Fruit fly (Drosophila melanogaster) whole organism, embryonic: Measurements from ENCODE around the gene CG5861.

Experiments used
- Ada2b ChIP-seq: fragments of 200-800 bp; sonication (Bioruptor generic); IDR thresholded peaks from 2 replicates; pipeline ENCODE4 v1.3.6; 2022; ENCODE audit warnings: missing biosample characterization, missing genetic modification characterization
- Asciz ChIP-seq: fragments of 200-800 bp; sonication (Bioruptor generic); optimal IDR thresholded peaks from 2 replicates; lab custom pipeline; 2017; ENCODE audit warnings: missing biosample characterization, mild to moderate bottlenecking, missing genetic modification characterization, missing genetic modification reagents
- Atf3 ChIP-seq: fragments of 200-800 bp; sonication (Bioruptor generic); optimal IDR thresholded peaks from 3 replicates; lab custom pipeline; 2016; ENCODE audit warnings: missing biosample characterization, missing genetic modification characterization
- Bdp1 ChIP-seq: fragments of 200-800 bp; sonication (Bioruptor generic); optimal IDR thresholded peaks from 3 replicates; lab custom pipeline; 2016; ENCODE audit warnings: missing biosample characterization, missing genetic modification characterization
- Bteb2 ChIP-seq: fragments of 200-800 bp; sonication (Bioruptor generic); optimal IDR thresholded peaks from 2 replicates; lab custom pipeline; 2016; ENCODE audit warnings: missing biosample characterization, missing genetic modification characterization
- CG10543 ChIP-seq: fragments of 200-800 bp; sonication (Bioruptor generic); optimal IDR thresholded peaks from 3 replicates; lab custom pipeline; 2017; ENCODE audit warnings: missing biosample characterization, mild to moderate bottlenecking, missing genetic modification characterization, moderate library complexity
- CG12155 ChIP-seq: fragments of 200-800 bp; sonication (Bioruptor generic); optimal IDR thresholded peaks from 3 replicates; lab custom pipeline; 2016; ENCODE audit warnings: missing biosample characterization, missing genetic modification characterization
- CG12219 ChIP-seq: fragments of 200-800 bp; sonication (Bioruptor generic); optimal IDR thresholded peaks from 3 replicates; lab custom pipeline; 2018; ENCODE audit warnings: missing biosample characterization, mild to moderate bottlenecking, missing genetic modification characterization
- CG13123 ChIP-seq: fragments of 200-800 bp; sonication (Bioruptor generic); optimal IDR thresholded peaks from 2 replicates; lab custom pipeline; 2016; ENCODE audit warnings: missing biosample characterization, missing genetic modification characterization
- CG15011 ChIP-seq: fragments of 200-800 bp; sonication (Bioruptor generic); optimal IDR thresholded peaks from 3 replicates; lab custom pipeline; 2018; ENCODE audit warnings: missing biosample characterization, mild to moderate bottlenecking, missing genetic modification characterization
- CG15696 ChIP-seq: fragments of 200-800 bp; sonication (Bioruptor generic); optimal IDR thresholded peaks from 2 replicates; lab custom pipeline; 2019; ENCODE audit warnings: missing biosample characterization, mild to moderate bottlenecking, missing genetic modification characterization, moderate library complexity
- CG16815 ChIP-seq: fragments of 200-800 bp; sonication (Bioruptor generic); optimal IDR thresholded peaks from 3 replicates; lab custom pipeline; 2017; ENCODE audit warnings: missing biosample characterization, mild to moderate bottlenecking, missing genetic modification characterization
- CG17328 ChIP-seq: fragments of 200-800 bp; sonication (Bioruptor generic); IDR thresholded peaks from 2 replicates; pipeline ENCODE4 v1.3.6; 2022; ENCODE audit warnings: missing biosample characterization, missing genetic modification characterization
- CG17385 ChIP-seq: fragments of 200-800 bp; sonication (Bioruptor generic); optimal IDR thresholded peaks from 3 replicates; lab custom pipeline; 2018; ENCODE audit warnings: missing biosample characterization, mild to moderate bottlenecking, missing genetic modification characterization
- CG18619 ChIP-seq: fragments of 200-800 bp; sonication (Bioruptor generic); optimal IDR thresholded peaks from 3 replicates; lab custom pipeline; 2017; ENCODE audit warnings: missing biosample characterization, mild to moderate bottlenecking, missing genetic modification characterization
- CG2678 ChIP-seq: fragments of 200-800 bp; sonication (Bioruptor generic); optimal IDR thresholded peaks from 3 replicates; lab custom pipeline; 2019; ENCODE audit warnings: missing biosample characterization, mild to moderate bottlenecking, missing genetic modification characterization, moderate library complexity
- CG3995 ChIP-seq: fragments of 200-800 bp; sonication (Bioruptor generic); optimal IDR thresholded peaks from 3 replicates; lab custom pipeline; 2016; ENCODE audit warnings: missing biosample characterization, missing genetic modification characterization
- CG7357 ChIP-seq: fragments of 200-800 bp; sonication (Bioruptor generic); IDR thresholded peaks from 3 replicates; pipeline ENCODE4 v1.3.6; 2022; ENCODE audit warnings: missing biosample characterization, missing genetic modification characterization
- CG9727 ChIP-seq: fragments of 200-800 bp; sonication (Bioruptor generic); optimal IDR thresholded peaks from 3 replicates; lab custom pipeline; 2017; ENCODE audit warnings: missing biosample characterization, mild to moderate bottlenecking, missing genetic modification characterization
- CHES-1-like ChIP-seq: fragments of 200-800 bp; sonication (Bioruptor generic); optimal IDR thresholded peaks from 2 replicates; lab custom pipeline; 2016; ENCODE audit warnings: missing biosample characterization, missing genetic modification characterization
- CoRest ChIP-seq: fragments of 200-800 bp; sonication (Bioruptor generic); optimal IDR thresholded peaks from 3 replicates; lab custom pipeline; 2018; ENCODE audit warnings: missing biosample characterization, mild to moderate bottlenecking, missing genetic modification characterization, moderate library complexity
- Fer3 ChIP-seq: fragments of 200-800 bp; sonication (Bioruptor generic); optimal IDR thresholded peaks from 2 replicates; lab custom pipeline; 2018; ENCODE audit warnings: missing biosample characterization, mild to moderate bottlenecking, missing genetic modification characterization, moderate library complexity
- Hsf ChIP-seq: fragments of 200-800 bp; sonication (Bioruptor generic); optimal IDR thresholded peaks from 3 replicates; lab custom pipeline; 2016; ENCODE audit warnings: missing biosample characterization, missing genetic modification characterization
- Lim3 ChIP-seq: fragments of 200-800 bp; sonication (Bioruptor generic); IDR thresholded peaks from 2 replicates; pipeline ENCODE4 v1.3.6; 2022; ENCODE audit warnings: missing biosample characterization, missing genetic modification characterization
- Lpt ChIP-seq: fragments of >200 bp; optimal IDR thresholded peaks from 2 replicates; lab custom pipeline; 2018; ENCODE audit warnings: missing biosample characterization, missing genetic modification characterization
- Mad ChIP-seq: fragments of 200-800 bp; sonication (Bioruptor generic); optimal IDR thresholded peaks from 2 replicates; lab custom pipeline; 2016; ENCODE audit warnings: missing biosample characterization, missing genetic modification characterization
- Neu2 ChIP-seq: fragments of 200-800 bp; sonication (Bioruptor generic); optimal IDR thresholded peaks from 3 replicates; lab custom pipeline; 2016; ENCODE audit warnings: missing biosample characterization, missing genetic modification characterization, borderline replicate concordance
- Ptx1 ChIP-seq: fragments of 200-800 bp; sonication (Bioruptor generic); IDR thresholded peaks from 2 replicates; pipeline ENCODE4 v1.3.6; 2022; ENCODE audit warnings: missing biosample characterization, missing genetic modification characterization
- Side ChIP-seq: fragments of 200-800 bp; sonication (Bioruptor generic); optimal IDR thresholded peaks from 2 replicates; lab custom pipeline; 2016; ENCODE audit warnings: missing biosample characterization, missing genetic modification characterization
- Trl ChIP-seq, 3 experiments: fragments of >200 bp in 2 of 3; fragments of 200-800 bp in 1 of 3; sonication (Bioruptor generic) in 1 of 3; optimal IDR thresholded peaks; 2 replicates in 1 of 3; 3 replicates in 2 of 3; lab custom pipeline; 2016 to 2017; ENCODE audit warnings: missing biosample characterization in 1 of 3, missing genetic modification characterization in 1 of 3
- bab2 ChIP-seq: fragments of 200-800 bp; sonication (Bioruptor generic); optimal IDR thresholded peaks from 2 replicates; lab custom pipeline; 2016; ENCODE audit warnings: missing biosample characterization, missing genetic modification characterization
- btn ChIP-seq: fragments of 200-800 bp; sonication (Bioruptor generic); optimal IDR thresholded peaks from 2 replicates; lab custom pipeline; 2016; ENCODE audit warnings: missing biosample characterization, missing genetic modification characterization
- chif ChIP-seq, 2 experiments: fragments of 200-800 bp; sonication (Bioruptor generic); optimal IDR thresholded peaks; 3 replicates each; lab custom pipeline; 2016; ENCODE audit warnings: missing biosample characterization in 2 of 2, missing genetic modification characterization in 2 of 2
- crol ChIP-seq: fragments of 200-800 bp; sonication (Bioruptor generic); IDR thresholded peaks from 2 replicates; pipeline ENCODE4 v1.3.6; 2022; ENCODE audit warnings: missing biosample characterization, missing genetic modification characterization
- eyg ChIP-seq: fragments of 200-800 bp; sonication (Bioruptor generic); optimal IDR thresholded peaks from 3 replicates; lab custom pipeline; 2016; ENCODE audit warnings: missing biosample characterization, missing genetic modification characterization
- hbn ChIP-seq: fragments of 200-800 bp; sonication (Bioruptor generic); IDR thresholded peaks from 2 replicates; pipeline ENCODE4 v1.3.6; 2022; ENCODE audit warnings: missing biosample characterization, missing genetic modification characterization; ENCODE audit not compliant: partially characterized antibody
- ind ChIP-seq: fragments of 200-800 bp; sonication (Bioruptor generic); optimal IDR thresholded peaks from 3 replicates; lab custom pipeline; 2016; ENCODE audit warnings: missing biosample characterization, missing genetic modification characterization
- jing ChIP-seq: fragments of 200-800 bp; sonication (Bioruptor generic); optimal IDR thresholded peaks from 2 replicates; lab custom pipeline; 2018; ENCODE audit warnings: missing biosample characterization, mild to moderate bottlenecking, missing genetic modification characterization
- ken ChIP-seq: fragments of 200-800 bp; sonication (Bioruptor generic); IDR thresholded peaks from 3 replicates; pipeline ENCODE4 v1.3.6; 2022; ENCODE audit warnings: missing biosample characterization, missing genetic modification characterization
- kni ChIP-seq: fragments of 200-800 bp; sonication (Bioruptor generic); optimal IDR thresholded peaks from 3 replicates; lab custom pipeline; 2017; ENCODE audit warnings: mild to moderate bottlenecking, missing biosample characterization, missing genetic modification reagents, missing genetic modification characterization
- nerfin-1 ChIP-seq: fragments of 200-800 bp; sonication (Bioruptor generic); optimal IDR thresholded peaks from 3 replicates; lab custom pipeline; 2019; ENCODE audit warnings: missing biosample characterization, mild to moderate bottlenecking, missing genetic modification characterization, moderate library complexity
- pzg ChIP-seq: fragments of 200-800 bp; sonication (Bioruptor generic); optimal IDR thresholded peaks from 3 replicates; lab custom pipeline; 2018; ENCODE audit warnings: missing biosample characterization, mild to moderate bottlenecking, missing genetic modification characterization, moderate library complexity
- row ChIP-seq: fragments of 200-800 bp; sonication (Bioruptor generic); IDR thresholded peaks from 3 replicates; pipeline ENCODE4 v1.3.6; 2022; ENCODE audit warnings: missing biosample characterization, missing genetic modification characterization
- run ChIP-seq: fragments of 200-800 bp; sonication (Bioruptor generic); optimal IDR thresholded peaks from 3 replicates; lab custom pipeline; 2018; ENCODE audit warnings: missing biosample characterization, mild to moderate bottlenecking, missing genetic modification characterization
- sim ChIP-seq: fragments of 200-800 bp; sonication (Bioruptor generic); IDR thresholded peaks from 2 replicates; pipeline ENCODE4 v1.3.6; 2022; ENCODE audit warnings: missing biosample characterization, missing genetic modification characterization
- sima ChIP-seq: fragments of 200-800 bp; sonication (Bioruptor generic); optimal IDR thresholded peaks from 2 replicates; lab custom pipeline; 2016; ENCODE audit warnings: missing biosample characterization, missing genetic modification characterization
- tx ChIP-seq: fragments of 200-800 bp; sonication (Bioruptor generic); optimal IDR thresholded peaks from 2 replicates; lab custom pipeline; 2016; ENCODE audit warnings: missing biosample characterization, missing genetic modification characterization
- vvl ChIP-seq: fragments of 200-800 bp; sonication (Bioruptor generic); IDR thresholded peaks from 2 replicates; pipeline ENCODE4 v1.3.6; 2022; ENCODE audit warnings: missing biosample characterization, missing genetic modification characterization
- wek ChIP-seq: fragments of 200-800 bp; sonication (Bioruptor generic); optimal IDR thresholded peaks from 3 replicates; lab custom pipeline; 2018; ENCODE audit warnings: missing biosample characterization, mild to moderate bottlenecking, missing genetic modification characterization, moderate library complexity

CG5861 gene

DNA sequence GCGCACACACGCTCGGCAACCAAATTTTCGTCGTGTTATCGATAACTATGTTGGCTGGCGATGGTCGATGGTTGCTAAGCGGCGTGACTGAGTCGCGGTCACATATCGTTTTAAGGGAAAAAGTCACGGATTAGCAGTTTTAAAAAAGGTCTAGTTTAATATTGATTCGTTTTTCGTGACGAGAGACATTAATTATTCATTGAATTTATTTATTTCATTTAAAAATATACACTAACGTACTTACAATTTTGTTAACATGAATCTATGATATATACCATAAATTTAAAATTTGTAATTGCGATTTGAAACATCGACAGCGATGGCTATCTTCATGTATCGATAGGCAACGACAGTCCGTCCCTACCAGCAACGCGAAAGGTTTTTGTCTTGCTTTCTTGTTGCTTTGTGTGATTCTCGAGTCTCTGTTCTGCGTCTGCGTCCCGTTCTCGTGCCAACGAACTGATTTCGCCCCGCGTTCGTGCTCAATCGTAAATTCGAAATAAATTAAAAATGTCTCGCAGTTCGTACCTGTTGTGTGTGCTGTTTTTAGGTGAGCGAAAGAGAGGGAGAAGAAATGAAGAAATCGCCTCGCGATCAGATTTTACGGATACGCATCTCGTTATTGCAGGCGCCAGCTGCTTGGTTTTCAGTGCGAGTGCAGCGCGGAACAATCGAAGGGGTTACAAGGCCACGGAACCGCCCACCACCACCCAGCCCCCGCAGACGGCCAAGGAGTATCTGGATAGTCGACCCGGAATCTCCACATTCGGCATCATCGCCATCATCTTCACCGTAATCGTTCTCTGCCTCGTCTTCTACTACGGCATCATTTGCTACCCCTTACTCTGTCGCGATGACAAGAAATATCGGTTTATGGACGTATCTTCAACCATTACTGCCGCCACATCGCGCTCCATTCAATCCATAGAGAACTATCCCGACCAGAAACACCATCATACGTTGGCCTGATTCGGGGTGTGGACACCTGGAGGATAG is 45.8 kb upstream of the CG5861 start, which contains the start of the genes Hyls1, chif and CG4455 (continued):
- TF ChIP-seq Hsf (GFP tag; lab: Kevin White, UChicago) (no peak), CHES-1-like (no peak), CG15011 (GFP tag; lab: Kevin White, UChicago) (peak; percentile 12), Mad (GFP tag; lab: Kevin White, UChicago) (peak; percentile 28), row (peak; percentile 92), CG17385 (GFP tag; lab: Kevin White, UChicago) (no peak), Bdp1 (GFP tag; lab: Kevin White, UChicago) (no peak), CG13123 (GFP tag; lab: Kevin White, UChicago) (no peak), kni (GFP tag; lab: Kevin White, UChicago) (no peak), Side (GFP tag; lab: Kevin White, UChicago) (no peak), nerfin-1 (tag; lab: Kevin White, UChicago) (peak; percentile 2), CG15696 (peak; percentile 56), ind (peak; percentile 56), Ptx1 (GFP tag; lab: Robert Waterston, UW) (peak; percentile 20; the same call in 1 of the 2 replicates), pzg (GFP tag; lab: Kevin White, UChicago) (peak; percentile 51), CoRest (tag; lab: Kevin White, UChicago) (peak; percentile 78), btn (GFP tag; lab: Kevin White, UChicago) (no peak), tx (GFP tag; lab: Kevin White, UChicago) (no peak), Atf3 (GFP tag; lab: Kevin White, UChicago) (no peak), CG18619 (peak; percentile 19), chif (GFP tag; optimal IDR thresholded peaks at IDR 0.05; lab: Kevin White, UChicago) (peak; percentile 4 to 26), Lim3 (GFP tag; lab: Robert Waterston, UW) (no peak), CG16815 (GFP tag; lab: Kevin White, UChicago) (no peak), run (tag; lab: Kevin White, UChicago) (peak; percentile 5), jing (GFP tag; lab: Kevin White, UChicago) (no peak), crol (GFP tag; lab: Robert Waterston, UW) (no peak), hbn (GFP tag; lab: Robert Waterston, UW) (peak; percentile 83), CG17328 (GFP tag; lab: Robert Waterston, UW) (no peak), wek (GFP tag; lab: Kevin White, UChicago) (no peak), ken (GFP tag; lab: Robert Waterston, UW) (no peak), CG7357 (GFP tag; lab: Robert Waterston, UW) (no peak), vvl (no peak), CG3995 (GFP tag; lab: Kevin White, UChicago) (peak; percentile 99), Ada2b (GFP tag; lab: Robert Waterston, UW) (no peak), sima (GFP tag; lab: Kevin White, UChicago) (no peak), CG12155 (GFP tag; lab: Kevin White, UChicago) (peak; percentile 56), Asciz (GFP tag; lab: Kevin White, UChicago) (peak; percentile 32), Trl (optimal IDR thresholded peaks at IDR 0.05; lab: Kevin White, UChicago) (no peak), Trl (GFP tag; optimal IDR thresholded peaks at IDR 0.05; lab: Kevin White, UChicago) (no peak), eyg (no peak), CG2678 (tag; lab: Kevin White, UChicago) (peak; percentile 63), Bteb2 (GFP tag; lab: Kevin White, UChicago) (no peak), CG9727 (GFP tag; lab: Kevin White, UChicago) (peak; percentile 66), bab2 (GFP tag; lab: Kevin White, UChicago) (no peak), Lpt (no peak), Fer3 (tag; lab: Kevin White, UChicago) (no peak), CG10543 (GFP tag; lab: Kevin White, UChicago) (peak; percentile 45), Neu2 (GFP tag; lab: Kevin White, UChicago) (no peak), sim (GFP tag; lab: Robert Waterston, UW) (no peak), CG12219 (GFP tag; lab: Kevin White, UChicago) (no peak)
